Worm (Caenorhabditis elegans) whole organism, young adult: Measurements from ENCODE around the gene mre-11.

Experiments used
- B0336.3 ChIP-seq: fragments of 200-800 bp; sonication (Bioruptor generic); IDR thresholded peaks from 2 replicates; pipeline ENCODE4 v1.3.6; 2022; ENCODE audit warnings: missing genetic modification characterization, missing compliant biosample characterization
- C06A6.2 ChIP-seq: fragments of 200-800 bp; sonication (Bioruptor generic); conservative IDR thresholded peaks from 2 replicates; pipeline ENCODE4 v1.3.6; 2022; ENCODE audit warnings: missing genetic modification characterization, missing compliant biosample characterization
- F23B12.7 ChIP-seq: sonication (generic microtip); optimal IDR thresholded peaks from 2 replicates; lab custom pipeline; 2017; ENCODE audit warnings: missing genetic modification characterization, mild to moderate bottlenecking, missing compliant biosample characterization, antibody characterized with exemption, moderate library complexity; ENCODE audit not compliant: insufficient read depth
- F37B4.10 ChIP-seq: fragments of 200-800 bp; sonication (Bioruptor generic); IDR thresholded peaks from 2 replicates; pipeline ENCODE4 v1.3.6; 2022; ENCODE audit warnings: missing genetic modification characterization, missing compliant biosample characterization
- F57A8.1 ChIP-seq: fragments of 200-800 bp; sonication (Bioruptor generic); optimal IDR thresholded peaks from 2 replicates; lab custom pipeline; 2018; ENCODE audit warnings: mild to moderate bottlenecking, missing genetic modification characterization, moderate library complexity, missing compliant biosample characterization
- Y53F4B.3 ChIP-seq: fragments of 200-800 bp; sonication (Bioruptor generic); IDR thresholded peaks from 2 replicates; pipeline ENCODE4 v1.3.6; 2022; ENCODE audit warnings: missing genetic modification reagents, missing genetic modification characterization, missing compliant biosample characterization
- Y79H2A.3 ChIP-seq: fragments of 200-800 bp; sonication (Bioruptor generic); conservative IDR thresholded peaks from 2 replicates; pipeline ENCODE4 v1.3.6; 2022; ENCODE audit warnings: missing genetic modification reagents, missing genetic modification characterization, missing compliant biosample characterization
- akir-1 ChIP-seq: fragments of 200-800 bp; sonication (Bioruptor generic); optimal IDR thresholded peaks from 2 replicates; lab custom pipeline; 2018; ENCODE audit warnings: mild to moderate bottlenecking, missing genetic modification characterization, moderate library complexity, missing compliant biosample characterization
- athp-1 ChIP-seq: sonication (generic microtip); optimal IDR thresholded peaks from 2 replicates; lab custom pipeline; 2017; ENCODE audit warnings: mild to moderate bottlenecking, missing genetic modification characterization, missing compliant biosample characterization
- attf-5 ChIP-seq: fragments of 200-800 bp; sonication (Bioruptor generic); optimal IDR thresholded peaks from 2 replicates; lab custom pipeline; 2018; ENCODE audit warnings: mild to moderate bottlenecking, missing genetic modification characterization, missing compliant biosample characterization
- ceh-100 ChIP-seq: fragments of 200-800 bp; sonication (Bioruptor generic); IDR thresholded peaks from 2 replicates; pipeline ENCODE4 v1.3.6; 2022; ENCODE audit warnings: missing genetic modification reagents, missing genetic modification characterization, missing compliant biosample characterization
- ceh-58 ChIP-seq: fragments of 200-800 bp; sonication (Bioruptor generic); IDR thresholded peaks from 2 replicates; pipeline ENCODE4 v1.3.6; 2022; ENCODE audit warnings: missing genetic modification characterization, missing compliant biosample characterization
- chd-7 ChIP-seq: sonication (generic microtip); optimal IDR thresholded peaks from 2 replicates; lab custom pipeline; 2016; ENCODE audit warnings: mild to moderate bottlenecking, missing genetic modification characterization, moderate library complexity, missing compliant biosample characterization
- dox-1 ChIP-seq: fragments of 200-800 bp; sonication (Bioruptor generic); IDR thresholded peaks from 2 replicates; pipeline ENCODE4 v1.3.6; 2022; ENCODE audit warnings: missing genetic modification reagents, missing genetic modification characterization, missing compliant biosample characterization
- dpl-1 ChIP-seq: fragments of 150-350 bp; optimal IDR thresholded peaks from 2 replicates; lab custom pipeline; 2014; ENCODE audit warnings: missing biosample characterization, missing genetic modification reagents, missing genetic modification characterization
- hrde-1 ChIP-seq: sonication (generic microtip); optimal IDR thresholded peaks from 2 replicates; lab custom pipeline; 2016; ENCODE audit warnings: missing genetic modification characterization, mild to moderate bottlenecking, missing compliant biosample characterization, moderate library complexity, missing genotype, missing genetic modification reagents, borderline replicate concordance
- let-526 ChIP-seq: fragments of 200-800 bp; sonication (Bioruptor generic); IDR thresholded peaks from 2 replicates; pipeline ENCODE4 v1.3.6; 2022; ENCODE audit warnings: missing genetic modification reagents, missing genetic modification characterization, missing compliant biosample characterization
- lin-35 ChIP-seq, 3 experiments: fragments of 150-350 bp in 2 of 3; sonication (generic microtip) in 1 of 3; optimal IDR thresholded peaks; 2 replicates each; lab custom pipeline; 2014 to 2018; ENCODE audit warnings: missing biosample characterization in 3 of 3, missing genetic modification characterization in 3 of 3, missing genetic modification reagents in 3 of 3
- lin-40 ChIP-seq: sonication (generic microtip); optimal IDR thresholded peaks from 2 replicates; lab custom pipeline; 2016; ENCODE audit warnings: missing genetic modification characterization, mild to moderate bottlenecking, missing compliant biosample characterization, missing genotype, missing genetic modification reagents
- lin-54 ChIP-seq: fragments of 200-800 bp; sonication (Bioruptor generic); optimal IDR thresholded peaks from 2 replicates; lab custom pipeline; 2018; ENCODE audit warnings: mild to moderate bottlenecking, missing genetic modification characterization, missing compliant biosample characterization
- lsl-1 ChIP-seq: fragments of 200-800 bp; sonication (Bioruptor generic); optimal IDR thresholded peaks from 2 replicates; lab custom pipeline; 2018; ENCODE audit warnings: mild to moderate bottlenecking, missing genetic modification characterization, moderate library complexity, missing compliant biosample characterization
- lsy-27 ChIP-seq: sonication (generic microtip); optimal IDR thresholded peaks from 2 replicates; lab custom pipeline; 2017; ENCODE audit warnings: missing genetic modification characterization, mild to moderate bottlenecking, missing compliant biosample characterization, antibody characterized with exemption, missing genotype, borderline replicate concordance; ENCODE audit not compliant: insufficient read depth
- mcd-1 ChIP-seq: fragments of 200-800 bp; sonication (Bioruptor generic); IDR thresholded peaks from 2 replicates; pipeline ENCODE4 v1.3.6; 2022; ENCODE audit warnings: missing genetic modification reagents, missing genetic modification characterization, missing compliant biosample characterization
- mes-4 ChIP-seq: sonication (generic microtip); optimal IDR thresholded peaks from 2 replicates; lab custom pipeline; 2016; ENCODE audit warnings: missing genotype, missing genetic modification characterization, missing compliant biosample characterization
- nfyb-1 ChIP-seq: fragments of 200-800 bp; sonication (Bioruptor generic); IDR thresholded peaks from 2 replicates; pipeline ENCODE4 v1.3.6; 2022; ENCODE audit warnings: missing genetic modification reagents, missing genetic modification characterization, missing compliant biosample characterization
- nhr-179 ChIP-seq: sonication (generic microtip); optimal IDR thresholded peaks from 2 replicates; lab custom pipeline; 2016; ENCODE audit warnings: mild to moderate bottlenecking, missing genetic modification characterization, missing compliant biosample characterization
- nhr-27 ChIP-seq: fragments of 200-800 bp; sonication (Bioruptor generic); optimal IDR thresholded peaks from 2 replicates; lab custom pipeline; 2018; ENCODE audit warnings: mild to moderate bottlenecking, missing genetic modification characterization, moderate library complexity, missing compliant biosample characterization
- repo-1 ChIP-seq: sonication (generic microtip); optimal IDR thresholded peaks from 2 replicates; lab custom pipeline; 2017; ENCODE audit warnings: mild to moderate bottlenecking, missing genetic modification characterization, missing compliant biosample characterization
- rpc-1 ChIP-seq, 2 experiments: fragments of 150-350 bp in 1 of 2; sonication (generic microtip) in 1 of 2; optimal IDR thresholded peaks; 2 replicates each; lab custom pipeline; 2014 to 2018; ENCODE audit warnings: missing biosample characterization in 1 of 2, missing genetic modification characterization in 1 of 2, missing genetic modification reagents in 1 of 2, missing genotype in 1 of 2
- snpc-1.3 ChIP-seq: sonication (generic microtip); optimal IDR thresholded peaks from 2 replicates; lab custom pipeline; 2017; ENCODE audit warnings: missing genetic modification characterization, mild to moderate bottlenecking, missing compliant biosample characterization, antibody characterized with exemption, moderate library complexity, missing genotype, missing genetic modification reagents; ENCODE audit not compliant: insufficient read depth
- snpc-4 ChIP-seq, 5 experiments: fragments of 150-350 bp in 1 of 5; sonication (generic microtip) in 4 of 5; optimal IDR thresholded peaks; 2 replicates each; lab custom pipeline; 2014 to 2018; ENCODE audit warnings: missing genetic modification characterization in 5 of 5, missing biosample characterization in 3 of 5, antibody characterized with exemption in 2 of 5, mild to moderate bottlenecking in 2 of 5, missing compliant biosample characterization in 2 of 5, missing genotype in 2 of 5, moderate library complexity in 2 of 5, missing genetic modification reagents in 1 of 5
- unc-62 ChIP-seq: fragments of 150-350 bp; optimal IDR thresholded peaks from 2 replicates; lab custom pipeline; 2014; ENCODE audit warnings: missing biosample characterization, missing genetic modification reagents, missing genetic modification characterization
- ztf-26 ChIP-seq: sonication (generic microtip); optimal IDR thresholded peaks from 2 replicates; lab custom pipeline; 2017; ENCODE audit warnings: missing genetic modification characterization, missing compliant biosample characterization
- ztf-3 ChIP-seq: fragments of 200-800 bp; sonication (Bioruptor generic); optimal IDR thresholded peaks from 2 replicates; lab custom pipeline; 2018; ENCODE audit warnings: mild to moderate bottlenecking, missing genetic modification characterization, missing compliant biosample characterization
- ztf-6 ChIP-seq: fragments of 200-800 bp; sonication (Bioruptor generic); IDR thresholded peaks from 2 replicates; pipeline ENCODE4 v1.3.6; 2022; ENCODE audit warnings: missing genetic modification reagents, missing genetic modification characterization, missing compliant biosample characterization

The mre-11 gene

DNA sequence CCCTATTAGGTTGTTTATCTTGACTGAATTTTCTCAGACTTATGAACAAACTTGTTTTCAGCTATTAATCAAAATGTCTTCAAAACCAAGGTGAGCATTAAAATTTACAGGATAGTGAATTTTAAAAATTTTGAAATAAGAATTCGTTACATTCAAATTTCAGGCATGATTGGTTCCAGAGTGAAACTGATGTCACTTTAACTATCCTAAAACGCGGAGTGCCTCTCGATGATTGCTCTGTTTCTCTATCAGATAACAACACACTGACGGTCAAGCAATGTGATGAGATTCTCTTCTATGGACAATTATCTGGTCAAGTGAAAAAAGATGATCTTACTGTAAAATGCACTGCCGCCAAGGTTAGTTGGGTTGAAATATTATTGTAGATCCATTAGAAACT lies 34.7 kb upstream of the mre-11 start, which contains the start of gene D1054.3 (continued):
- TF ChIP-seq Y53F4B.3 (GFP tag; lab: Robert Waterston, UW) (no peak), lsy-27 (tag; lab: Kevin White, UChicago) (no peak), dox-1 (GFP tag; lab: Robert Waterston, UW) (no peak), ceh-100 (no peak), ztf-26 (no peak), dpl-1 (GFP tag; lab: Kevin White, UChicago) (no peak), ceh-58 (GFP tag; lab: Robert Waterston, UW) (no peak), lin-54 (peak; percentile 5), repo-1 (tag; lab: Kevin White, UChicago) (no peak), Y79H2A.3 (GFP tag; lab: Robert Waterston, UW) (0 out of 2 replicates have a peak, but pooled peaks have one; percentile 43), C06A6.2 (GFP tag; lab: Robert Waterston, UW) (no peak), nhr-179 (tag; lab: Kevin White, UChicago) (no peak), hrde-1 (tag; lab: Kevin White, UChicago) (peak; percentile 20), unc-62 (GFP tag; lab: Kevin White, UChicago) (no peak), attf-5 (no peak), lin-35 (GFP tag; optimal IDR thresholded peaks at IDR 0.05; lab: Kevin White, UChicago) (no peak), mes-4 (tag; lab: Kevin White, UChicago) (no peak), nfyb-1 (0 out of 2 replicates have a peak, but pooled peaks have one; percentile 41), nhr-27 (no peak), ztf-3 (GFP tag; lab: Kevin White, UChicago) (no peak), B0336.3 (GFP tag; lab: Robert Waterston, UW) (0 out of 2 replicates have a peak, but pooled peaks have one; percentile 15), ztf-6 (no peak), athp-1 (tag; lab: Kevin White, UChicago) (no peak), let-526 (GFP tag; lab: Robert Waterston, UW) (no peak), lsl-1 (GFP tag; lab: Kevin White, UChicago) (no peak)

- no peak for TF ChIP-seq snpc-4 (GFP tag; optimal IDR thresholded peaks at IDR 0.05; lab: Kevin White, UChicago)
- TF ChIP-seq snpc-4 (tag; optimal IDR thresholded peaks at IDR 0.05; lab: Kevin White, UChicago), result peak in 1 of 4 experiments; percentile 33
- TF ChIP-seq F23B12.7 (tag; lab: Kevin White, UChicago), result no peak
- TF ChIP-seq mcd-1, result peak; percentile 40; the same call in 1 of the 2 replicates
- TF ChIP-seq chd-7, result no peak
Measured at ce11 chrV:10770026-10770425, 33.4 kb upstream of the mre-11 start, which contains the start of the genes D1054.1 and pas-2. D1054.1 (minus strand) TSS chrV:10770217. pas-2 (plus strand) TSS chrV:10770368.

ce11 chrV:10768892-10769291 lies 32.2 kb upstream of the mre-11 start:
- TF ChIP-seq snpc-1.3 (tag; lab: Kevin White, UChicago), result no peak
- no peak for TF ChIP-seq F37B4.10 (GFP tag; lab: Robert Waterston, UW)
- no peak for TF ChIP-seq F57A8.1 (GFP tag; lab: Kevin White, UChicago)
- TF ChIP-seq akir-1 (GFP tag; lab: Kevin White, UChicago), result no peak
- TF ChIP-seq rpc-1 (optimal IDR thresholded peaks at IDR 0.05; lab: Kevin White, UChicago), result no peak
- TF ChIP-seq rpc-1 (tag; optimal IDR thresholded peaks at IDR 0.05; lab: Kevin White, UChicago), result no peak
- TF ChIP-seq lin-40 (tag; lab: Kevin White, UChicago), result no peak
